Worm (Caenorhabditis elegans) whole organism, late embryonic: ENCODE results near the gene T19B10.5.

Source experiments
- K02D7.2 ChIP-seq: sonication (generic microtip); optimal IDR thresholded peaks from 2 replicates; lab custom pipeline; 2017; ENCODE audit warnings: mild to moderate bottlenecking, missing genetic modification characterization, missing compliant biosample characterization
- ceh-22 ChIP-seq: sonication (generic microtip); optimal IDR thresholded peaks from 2 replicates; lab custom pipeline; 2017; ENCODE audit warnings: missing biosample characterization, missing genetic modification characterization
- ceh-30 ChIP-seq: fragments of 150-350 bp; optimal IDR thresholded peaks from 2 replicates; lab custom pipeline; 2014; ENCODE audit warnings: missing biosample characterization, missing genetic modification characterization
- ceh-45 ChIP-seq: fragments of 200-800 bp; sonication (Bioruptor generic); IDR thresholded peaks from 2 replicates; pipeline ENCODE4 v1.3.6; 2022; ENCODE audit warnings: missing genetic modification reagents, missing genetic modification characterization, missing compliant biosample characterization
- ceh-48 ChIP-seq: sonication (generic microtip); optimal IDR thresholded peaks from 2 replicates; lab custom pipeline; 2016; ENCODE audit warnings: missing genetic modification characterization, inconsistent platforms, missing compliant biosample characterization
- fkh-10 ChIP-seq: fragments of 150-350 bp; optimal IDR thresholded peaks from 2 replicates; lab custom pipeline; 2014; ENCODE audit warnings: missing biosample characterization, missing genetic modification reagents, missing genetic modification characterization
- hlh-13 ChIP-seq: fragments of 200-800 bp; sonication (Bioruptor generic); optimal IDR thresholded peaks from 2 replicates; lab custom pipeline; 2018; ENCODE audit warnings: mild to moderate bottlenecking, missing genetic modification characterization, missing compliant biosample characterization
- hlh-6 ChIP-seq: sonication (generic microtip); optimal IDR thresholded peaks from 2 replicates; lab custom pipeline; 2016; ENCODE audit warnings: missing genotype, missing genetic modification characterization, missing compliant biosample characterization
- nfya-1 ChIP-seq: sonication (generic microtip); optimal IDR thresholded peaks from 2 replicates; lab custom pipeline; 2017; ENCODE audit warnings: missing genetic modification characterization, mild to moderate bottlenecking, missing compliant biosample characterization, antibody characterized with exemption, moderate library complexity
- nhr-11 ChIP-seq: fragments of 150-350 bp; optimal IDR thresholded peaks from 2 replicates; lab custom pipeline; 2014; ENCODE audit warnings: missing biosample characterization, missing genetic modification characterization
- pat-9 ChIP-seq: fragments of 200-800 bp; sonication (Bioruptor generic); optimal IDR thresholded peaks from 2 replicates; lab custom pipeline; 2018; ENCODE audit warnings: mild to moderate bottlenecking, missing genetic modification characterization, moderate library complexity, missing compliant biosample characterization
- pha-2 ChIP-seq: sonication (generic microtip); optimal IDR thresholded peaks from 2 replicates; lab custom pipeline; 2017; ENCODE audit warnings: mild to moderate bottlenecking, missing genetic modification characterization, missing compliant biosample characterization
- sox-4 ChIP-seq: sonication (generic microtip); optimal IDR thresholded peaks from 2 replicates; lab custom pipeline; 2017; ENCODE audit warnings: mild to moderate bottlenecking, missing genetic modification characterization, inconsistent platforms, missing compliant biosample characterization
- unc-55 ChIP-seq: sonication (generic microtip); optimal IDR thresholded peaks from 2 replicates; lab custom pipeline; 2017; ENCODE audit warnings: missing biosample characterization, missing genetic modification reagents, missing genetic modification characterization

DNA sequence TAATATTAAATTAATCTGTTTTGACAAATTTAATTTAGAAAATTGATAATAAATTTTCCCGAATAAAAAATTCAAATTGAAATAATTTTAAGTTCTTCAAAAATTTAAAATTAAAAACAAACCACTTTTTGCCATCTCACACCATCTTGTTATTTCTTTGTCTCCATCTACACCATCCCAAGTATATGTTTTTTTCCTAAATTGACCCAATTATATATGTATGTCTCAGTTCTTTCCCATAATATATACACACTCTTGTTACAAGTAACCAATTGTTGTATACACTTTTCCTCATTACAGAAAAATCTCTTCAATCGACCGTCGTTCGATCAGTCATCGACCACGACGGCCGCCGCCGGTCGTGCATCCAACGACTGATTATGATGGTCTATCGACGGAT, 47.8 kb downstream of the T19B10.5 start, which contains the start of gene gly-20:
- TF ChIP-seq ceh-22 (tag; lab: Kevin White, UChicago) (no peak), hlh-13 (no peak), fkh-10 (GFP tag; lab: Kevin White, UChicago) (no peak), unc-55 (GFP tag; lab: Kevin White, UChicago) (no peak), sox-4 (no peak), K02D7.2 (no peak), ceh-48 (no peak), ceh-30 (tag; lab: Kevin White, UChicago) (no peak), pha-2 (tag; lab: Kevin White, UChicago) (no peak), pat-9 (tag; lab: Kevin White, UChicago) (no peak), nhr-11 (tag; lab: Kevin White, UChicago) (no peak), hlh-6 (no peak), nfya-1 (tag; lab: Kevin White, UChicago) (no peak), ceh-45 (no peak)
